Worm (Caenorhabditis elegans) whole organism, late embryonic: Measurements from ENCODE around the gene cyp-14A2.

Source experiments
- dmd-4 ChIP-seq: sonication (generic microtip); optimal IDR thresholded peaks from 2 replicates; lab custom pipeline; 2016; ENCODE audit warnings: borderline replicate concordance, missing genetic modification characterization, missing compliant biosample characterization
- fkh-6 ChIP-seq: sonication (generic microtip); optimal IDR thresholded peaks from 2 replicates; lab custom pipeline; 2016; ENCODE audit warnings: missing genetic modification characterization, missing compliant biosample characterization
- gmeb-2 ChIP-seq: sonication (generic microtip); optimal IDR thresholded peaks from 2 replicates; lab custom pipeline; 2016; ENCODE audit warnings: missing genetic modification characterization, inconsistent platforms, missing compliant biosample characterization
- odd-2 ChIP-seq: sonication (generic microtip); optimal IDR thresholded peaks from 2 replicates; lab custom pipeline; 2017; ENCODE audit warnings: antibody characterized with exemption, mild to moderate bottlenecking, missing genetic modification characterization, missing compliant biosample characterization
- sdc-2 ChIP-seq: sonication (generic microtip); optimal IDR thresholded peaks from 2 replicates; lab custom pipeline; 2016; ENCODE audit warnings: missing genotype, missing genetic modification characterization, missing compliant biosample characterization
- zip-5 ChIP-seq: sonication (generic microtip); optimal IDR thresholded peaks from 2 replicates; lab custom pipeline; 2016; ENCODE audit warnings: missing genetic modification characterization, missing compliant biosample characterization
- ztf-16 ChIP-seq: sonication (generic microtip); optimal IDR thresholded peaks from 2 replicates; lab custom pipeline; 2017; ENCODE audit warnings: missing genetic modification characterization, missing compliant biosample characterization

DNA sequence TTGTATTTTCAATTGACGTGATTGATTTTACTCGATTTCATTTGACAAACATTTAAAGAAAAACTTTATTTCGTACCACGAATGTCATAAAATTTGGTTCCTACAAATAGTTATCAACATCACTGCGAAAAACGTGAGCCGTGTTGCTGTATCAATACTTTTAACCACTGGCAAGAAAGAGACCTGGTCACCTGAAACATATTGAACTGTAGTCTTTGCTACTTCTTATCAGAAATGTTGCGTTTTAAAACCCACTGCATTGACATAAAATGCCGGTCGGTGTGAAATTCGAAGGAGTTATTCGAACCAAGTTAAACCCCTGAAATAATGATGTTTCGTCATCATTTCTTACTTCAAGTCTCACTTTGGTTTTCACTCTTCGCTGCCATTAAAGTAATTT lies 21.9 kb downstream of the cyp-14A2 start:
- TF ChIP-seq dmd-4 (no peak), ztf-16 (no peak), odd-2 (tag; lab: Kevin White, UChicago) (no peak), gmeb-2 (tag; lab: Kevin White, UChicago) (no peak), fkh-6 (tag; lab: Kevin White, UChicago) (no peak), zip-5 (no peak), sdc-2 (tag; lab: Kevin White, UChicago) (no peak)
